Fruit fly (Drosophila melanogaster) whole organism, prepupa: ENCODE results near the gene MTF-1.

Experiments
- CG10631 ChIP-seq: fragments of 200-800 bp; sonication (Bioruptor generic); optimal IDR thresholded peaks from 2 replicates; lab custom pipeline; 2016; ENCODE audit warnings: missing biosample characterization, missing genetic modification characterization
- CG10669 ChIP-seq: fragments of 200-800 bp; sonication (Bioruptor generic); optimal IDR thresholded peaks from 3 replicates; lab custom pipeline; 2018; ENCODE audit warnings: missing biosample characterization, mild to moderate bottlenecking, missing genetic modification characterization, moderate library complexity
- CG11294 ChIP-seq: fragments of 200-800 bp; sonication (Bioruptor generic); IDR thresholded peaks from 2 replicates; pipeline ENCODE4 v1.3.6; 2022; ENCODE audit warnings: missing biosample characterization, missing genetic modification characterization
- CG11762 ChIP-seq: fragments of 200-800 bp; sonication (Bioruptor generic); optimal IDR thresholded peaks from 3 replicates; lab custom pipeline; 2016; ENCODE audit warnings: missing biosample characterization, missing genetic modification characterization; ENCODE audit not compliant: insufficient read depth
- CG11902 ChIP-seq: fragments of 200-800 bp; sonication (Bioruptor generic); optimal IDR thresholded peaks from 3 replicates; lab custom pipeline; 2016; ENCODE audit warnings: missing biosample characterization, missing genetic modification characterization
- CG16779 ChIP-seq: fragments of 200-800 bp; sonication (Bioruptor generic); optimal IDR thresholded peaks from 3 replicates; lab custom pipeline; 2017; ENCODE audit warnings: missing biosample characterization, mild to moderate bottlenecking, missing genetic modification characterization
- CG3032 ChIP-seq: fragments of 200-800 bp; optimal IDR thresholded peaks from 2 replicates; lab custom pipeline; 2019; ENCODE audit warnings: missing biosample characterization, mild to moderate bottlenecking, missing genetic modification characterization, moderate library complexity
- CG31627 ChIP-seq: fragments of 200-800 bp; sonication (Bioruptor generic); optimal IDR thresholded peaks from 3 replicates; lab custom pipeline; 2016; ENCODE audit warnings: missing biosample characterization, missing genetic modification characterization
- CG32006 ChIP-seq: fragments of 200-800 bp; sonication (Bioruptor generic); optimal IDR thresholded peaks from 3 replicates; lab custom pipeline; 2017; ENCODE audit warnings: missing biosample characterization, mild to moderate bottlenecking, missing genetic modification characterization
- CG3919 ChIP-seq: fragments of 200-800 bp; sonication (Bioruptor generic); optimal IDR thresholded peaks from 3 replicates; lab custom pipeline; 2016; ENCODE audit warnings: missing biosample characterization, missing genetic modification characterization
- CG4318 ChIP-seq: fragments of 200-800 bp; sonication (Bioruptor generic); optimal IDR thresholded peaks from 3 replicates; lab custom pipeline; 2017; ENCODE audit warnings: missing biosample characterization, mild to moderate bottlenecking, missing genetic modification characterization
- CG6163 ChIP-seq: fragments of 200-800 bp; sonication (Bioruptor generic); IDR thresholded peaks from 3 replicates; pipeline ENCODE4 v1.3.6; 2022; ENCODE audit warnings: missing biosample characterization, missing genetic modification characterization
- CG6276 ChIP-seq: fragments of 200-800 bp; sonication (Bioruptor generic); optimal IDR thresholded peaks from 2 replicates; lab custom pipeline; 2017; ENCODE audit warnings: missing biosample characterization, mild to moderate bottlenecking, missing genetic modification characterization
- CG6792 ChIP-seq: fragments of 200-800 bp; sonication (Bioruptor generic); optimal IDR thresholded peaks from 3 replicates; lab custom pipeline; 2016; ENCODE audit warnings: missing biosample characterization, missing genetic modification characterization
- CG7368 ChIP-seq: fragments of 200-800 bp; sonication (Bioruptor generic); optimal IDR thresholded peaks from 3 replicates; lab custom pipeline; 2016; ENCODE audit warnings: missing biosample characterization, missing genetic modification characterization
- CG8319 ChIP-seq: fragments of 200-800 bp; sonication (Bioruptor generic); optimal IDR thresholded peaks from 3 replicates; lab custom pipeline; 2016; ENCODE audit warnings: missing biosample characterization, missing genetic modification characterization
- CG8632 ChIP-seq: fragments of 200-800 bp; sonication (Bioruptor generic); optimal IDR thresholded peaks from 3 replicates; lab custom pipeline; 2016; ENCODE audit warnings: missing biosample characterization, missing genetic modification characterization
- CG9139 ChIP-seq: fragments of 200-800 bp; sonication (Bioruptor generic); optimal IDR thresholded peaks from 3 replicates; lab custom pipeline; 2017; ENCODE audit warnings: missing biosample characterization, mild to moderate bottlenecking, missing genetic modification characterization
- Eip75B ChIP-seq: fragments of 200-800 bp; sonication (Bioruptor generic); optimal IDR thresholded peaks from 3 replicates; lab custom pipeline; 2016; ENCODE audit warnings: missing biosample characterization, missing genetic modification characterization
- Eip78C ChIP-seq: fragments of 200-800 bp; sonication (Bioruptor generic); peaks from one replicate; lab custom pipeline; 2016; ENCODE audit warnings: missing biosample characterization, missing genetic modification characterization
- Ets96B ChIP-seq: fragments of 200-800 bp; optimal IDR thresholded peaks from 2 replicates; lab custom pipeline; 2019; ENCODE audit warnings: missing biosample characterization, mild to moderate bottlenecking, missing genetic modification characterization, moderate library complexity
- Hr38 ChIP-seq: sonication (Bioruptor generic); optimal IDR thresholded peaks from 2 replicates; lab custom pipeline; 2016; ENCODE audit warnings: missing biosample characterization, missing genetic modification characterization
- Hr39 ChIP-seq: fragments of 200-800 bp; sonication (Bioruptor generic); optimal IDR thresholded peaks from 2 replicates; lab custom pipeline; 2016; ENCODE audit warnings: missing biosample characterization, missing genetic modification characterization
- Hr4 ChIP-seq: fragments of 200-800 bp; sonication (Bioruptor generic); optimal IDR thresholded peaks from 3 replicates; lab custom pipeline; 2016; ENCODE audit warnings: missing biosample characterization, missing genetic modification characterization
- Lpt ChIP-seq: fragments of 200-800 bp; sonication (Bioruptor generic); optimal IDR thresholded peaks from 3 replicates; lab custom pipeline; 2016; ENCODE audit warnings: missing biosample characterization, missing genetic modification characterization
- Met ChIP-seq: fragments of 200-800 bp; sonication (Bioruptor generic); optimal IDR thresholded peaks from 3 replicates; lab custom pipeline; 2016; ENCODE audit warnings: missing biosample characterization, missing genetic modification characterization
- OdsH ChIP-seq: fragments of 200-800 bp; sonication (Bioruptor generic); optimal IDR thresholded peaks from 3 replicates; lab custom pipeline; 2016; ENCODE audit warnings: missing biosample characterization, missing genetic modification characterization
- Smox ChIP-seq: fragments of 200-800 bp; sonication (Bioruptor generic); optimal IDR thresholded peaks from 3 replicates; lab custom pipeline; 2016; ENCODE audit warnings: missing biosample characterization, missing genetic modification characterization
- Sox14 ChIP-seq: fragments of 200-800 bp; sonication (Bioruptor generic); optimal IDR thresholded peaks from 3 replicates; lab custom pipeline; 2016; ENCODE audit warnings: missing biosample characterization, missing genetic modification characterization
- achi ChIP-seq: fragments of 200-800 bp; sonication (Bioruptor generic); optimal IDR thresholded peaks from 3 replicates; lab custom pipeline; 2016; ENCODE audit warnings: missing biosample characterization, missing genetic modification characterization
- cyc ChIP-seq: fragments of 200-800 bp; sonication (Bioruptor generic); optimal IDR thresholded peaks from 3 replicates; lab custom pipeline; 2016; ENCODE audit warnings: missing biosample characterization, missing genetic modification characterization
- dac ChIP-seq: fragments of 200-800 bp; sonication (Bioruptor generic); optimal IDR thresholded peaks from 2 replicates; lab custom pipeline; 2017; ENCODE audit warnings: missing biosample characterization, mild to moderate bottlenecking, missing genetic modification characterization
- dsx ChIP-seq: fragments of 200-800 bp; optimal IDR thresholded peaks from 3 replicates; lab custom pipeline; 2019; ENCODE audit warnings: missing biosample characterization, mild to moderate bottlenecking, missing genetic modification characterization, moderate library complexity; ENCODE audit not compliant: poor library complexity, severe bottlenecking
- esn ChIP-seq: fragments of 200-800 bp; sonication (Bioruptor generic); optimal IDR thresholded peaks from 2 replicates; lab custom pipeline; 2016; ENCODE audit warnings: missing biosample characterization, mild to moderate bottlenecking, missing genetic modification characterization, moderate library complexity
- fd59A ChIP-seq: fragments of 200-800 bp; sonication (Bioruptor generic); optimal IDR thresholded peaks from 2 replicates; lab custom pipeline; 2017; ENCODE audit warnings: missing biosample characterization, mild to moderate bottlenecking, missing genetic modification characterization, missing genetic modification reagents
- fd85E ChIP-seq: fragments of 200-800 bp; sonication (Bioruptor generic); optimal IDR thresholded peaks from 3 replicates; lab custom pipeline; 2016; ENCODE audit warnings: missing biosample characterization, missing genetic modification characterization
- fkh ChIP-seq: fragments of 200-800 bp; sonication (Bioruptor generic); optimal IDR thresholded peaks from 3 replicates; lab custom pipeline; 2017; ENCODE audit warnings: missing biosample characterization, mild to moderate bottlenecking, missing genetic modification characterization, moderate library complexity
- lz ChIP-seq: fragments of 200-800 bp; sonication (Bioruptor generic); optimal IDR thresholded peaks from 3 replicates; lab custom pipeline; 2016; ENCODE audit warnings: missing biosample characterization, missing genetic modification characterization
- net ChIP-seq: fragments of 200-800 bp; sonication (Bioruptor generic); optimal IDR thresholded peaks from 3 replicates; lab custom pipeline; 2016; ENCODE audit warnings: missing biosample characterization, missing genetic modification characterization
- salr ChIP-seq, 2 experiments: fragments of 200-800 bp; sonication (Bioruptor generic); optimal IDR thresholded peaks; 3 replicates each; lab custom pipeline; 2016 to 2018; ENCODE audit warnings: missing biosample characterization in 2 of 2, missing genetic modification characterization in 2 of 2, mild to moderate bottlenecking in 1 of 2
- spab ChIP-seq: fragments of 200-800 bp; sonication (Bioruptor generic); optimal IDR thresholded peaks from 2 replicates; lab custom pipeline; 2017; ENCODE audit warnings: missing biosample characterization, mild to moderate bottlenecking, missing genetic modification characterization, missing genetic modification reagents
- ss ChIP-seq, 2 experiments: fragments of 200-800 bp; sonication (Bioruptor generic); optimal IDR thresholded peaks; 2 replicates in 1 of 2; 3 replicates in 1 of 2; lab custom pipeline; 2017 to 2018; ENCODE audit warnings: mild to moderate bottlenecking in 2 of 2, missing biosample characterization in 2 of 2, missing genetic modification characterization in 2 of 2, moderate library complexity in 1 of 2
- svp ChIP-seq: fragments of 200-800 bp; sonication (Bioruptor generic); peaks from one replicate; lab custom pipeline; 2016; ENCODE audit warnings: missing biosample characterization, missing genetic modification characterization
- vri ChIP-seq: fragments of 200-800 bp; sonication (Bioruptor generic); optimal IDR thresholded peaks from 3 replicates; lab custom pipeline; 2016; ENCODE audit warnings: missing biosample characterization, mild to moderate bottlenecking, missing genetic modification characterization

The MTF-1 gene

DNA sequence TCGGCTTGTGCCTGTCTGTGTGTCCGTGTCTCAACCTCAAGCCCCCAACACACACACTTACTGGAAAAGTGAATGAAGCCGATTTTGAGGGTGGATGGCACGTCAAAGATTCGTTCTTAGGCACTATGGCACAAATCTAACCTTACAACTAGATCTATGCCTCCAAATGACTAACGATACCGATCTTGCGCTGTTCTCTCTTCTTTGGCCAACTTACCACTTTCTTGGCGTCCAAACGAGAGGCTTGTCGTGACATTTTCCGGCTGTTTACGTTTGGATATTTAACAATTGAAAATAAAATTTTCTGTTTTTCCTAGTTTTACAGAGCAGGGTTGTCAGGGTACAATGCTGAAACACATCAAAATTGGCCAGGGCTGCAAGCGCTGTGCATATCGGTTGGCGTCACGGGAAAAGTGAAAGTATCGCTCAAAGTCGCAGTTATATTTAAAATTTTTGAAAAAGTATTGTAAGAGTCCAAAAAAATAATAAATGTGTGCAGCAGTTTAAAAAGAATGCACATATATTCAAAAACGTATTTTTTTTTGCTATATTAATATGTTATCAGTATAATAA, 11.9 kb downstream of the MTF-1 start, which contains the start of the genes Bet3 and Nf-YA (continued):
- TF ChIP-seq fd85E (GFP tag; lab: Kevin White, UChicago) (no peak), CG7368 (GFP tag; lab: Kevin White, UChicago) (no peak), Lpt (GFP tag; lab: Kevin White, UChicago) (no peak), Met (GFP tag; lab: Kevin White, UChicago) (peak; percentile 17), CG11294 (GFP tag; lab: Robert Waterston, UW) (no peak), ss (GFP tag; optimal IDR thresholded peaks at IDR 0.05; lab: Kevin White, UChicago) (no peak), CG9139 (GFP tag; lab: Kevin White, UChicago) (no peak), dac (no peak), CG10631 (peak; percentile 13), CG6276 (no peak), esn (peak; percentile 42), CG10669 (GFP tag; lab: Kevin White, UChicago) (no peak), achi (GFP tag; lab: Kevin White, UChicago) (peak; percentile 31), CG11902 (GFP tag; lab: Kevin White, UChicago) (no peak), CG11762 (no peak), CG16779 (tag; lab: Kevin White, UChicago) (no peak), cyc (peak; percentile 39), Ets96B (tag; lab: Kevin White, UChicago) (no peak), net (GFP tag; lab: Kevin White, UChicago) (no peak)

DNA sequence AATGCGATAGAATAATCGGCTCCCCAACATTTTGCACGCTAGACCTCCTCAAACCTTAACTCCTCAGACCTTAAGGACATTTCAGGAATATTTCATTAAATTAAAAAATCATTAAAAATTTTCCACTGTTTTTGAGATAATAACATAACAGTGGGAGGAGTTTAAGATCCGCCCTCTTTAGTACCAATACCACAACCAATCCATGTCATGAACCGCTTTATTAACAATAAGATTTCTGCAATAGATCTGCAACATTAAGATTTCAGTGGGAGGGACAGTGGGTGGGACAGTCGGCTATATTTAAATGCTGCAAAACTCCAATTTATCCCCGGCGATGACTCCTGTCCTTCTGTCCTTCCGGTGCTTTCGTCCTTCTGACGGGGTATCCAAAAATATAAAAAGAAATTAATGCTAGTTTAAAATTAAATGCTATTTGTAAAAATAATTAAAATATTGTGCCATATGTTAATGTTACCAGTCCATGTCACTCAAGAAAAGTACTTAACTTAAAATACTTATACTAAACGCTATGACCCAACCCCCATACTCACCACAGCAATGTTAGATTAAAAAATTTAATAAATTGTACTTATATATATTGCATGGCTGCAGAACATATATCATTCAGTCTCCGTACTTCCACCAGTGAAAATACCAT, 12.6 kb downstream of the MTF-1 start, which contains the start of gene Srg3:
Gene Srg3, plus strand, starts transcription at position 608 of the 658 bp plus-strand sequence.
- no peak for TF ChIP-seq Eip78C
- TF ChIP-seq CG32006 (GFP tag; lab: Kevin White, UChicago): peak; percentile 26
- peak; percentile 68 for TF ChIP-seq svp (GFP tag; lab: Kevin White, UChicago)
- no peak for TF ChIP-seq vri (GFP tag; lab: Kevin White, UChicago)

DNA sequence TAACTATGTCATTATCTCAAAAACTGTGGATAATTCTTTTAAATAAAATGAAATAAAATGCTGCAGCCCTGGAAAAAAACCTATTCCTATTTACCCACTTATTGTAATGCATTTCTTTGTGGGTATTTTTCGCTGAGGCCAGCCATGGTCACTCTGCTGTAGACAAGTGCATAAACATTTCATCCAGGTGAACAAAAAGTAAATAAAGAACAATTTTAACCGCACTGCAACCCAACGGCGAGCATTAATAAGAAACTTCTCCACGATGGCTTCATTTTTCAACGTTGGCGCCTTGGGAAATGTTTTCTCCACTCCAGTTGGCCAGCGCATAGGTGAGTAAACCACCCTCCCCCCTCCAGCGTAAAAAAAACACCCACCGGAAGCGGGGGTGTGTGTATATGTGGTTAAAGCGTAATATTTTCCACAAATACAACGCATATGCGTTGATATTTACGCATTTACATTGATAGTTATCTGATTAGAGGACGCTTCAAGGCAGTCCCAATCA, 16.7 kb downstream of the MTF-1 start, which contains the start of gene CG3529:
Gene CG3529, plus strand, starts transcription at position 134 of the 508 bp plus-strand sequence.
- TF ChIP-seq spab (GFP tag; lab: Kevin White, UChicago) (no peak), fkh (GFP tag; lab: Kevin White, UChicago) (peak; percentile 92), CG10631 (peak; percentile 25), CG11902 (GFP tag; lab: Kevin White, UChicago) (no peak), Hr39 (peak; percentile 17), CG4318 (no peak), OdsH (GFP tag; lab: Kevin White, UChicago) (peak; percentile 8), esn (peak; percentile 29), CG3919 (GFP tag; lab: Kevin White, UChicago) (no peak), CG11762 (no peak), Eip75B (GFP tag; lab: Kevin White, UChicago) (peak; percentile 33), Hr38 (GFP tag; lab: Kevin White, UChicago) (no peak), CG31627 (GFP tag; lab: Kevin White, UChicago) (peak; percentile 5), CG16779 (tag; lab: Kevin White, UChicago) (peak; percentile 8), Hr4 (GFP tag; lab: Kevin White, UChicago) (peak; percentile 13), fd85E (GFP tag; lab: Kevin White, UChicago) (no peak), fd59A (GFP tag; lab: Kevin White, UChicago) (no peak), Ets96B (tag; lab: Kevin White, UChicago) (no peak), net (GFP tag; lab: Kevin White, UChicago) (no peak), lz (GFP tag; lab: Kevin White, UChicago) (peak; percentile 26), salr (GFP tag; optimal IDR thresholded peaks at IDR 0.05; lab: Kevin White, UChicago) (no peak), CG6163 (GFP tag; lab: Robert Waterston, UW) (0 out of 3 replicates have a peak, but pooled peaks have one; percentile 38), Eip78C (peak; percentile 72), Sox14 (GFP tag; lab: Kevin White, UChicago) (peak; percentile 25), CG3032 (tag; lab: Kevin White, UChicago) (peak; percentile 7), cyc (peak; percentile 26), CG11294 (GFP tag; lab: Robert Waterston, UW) (no peak), CG6792 (no peak), CG32006 (GFP tag; lab: Kevin White, UChicago) (no peak), ss (GFP tag; optimal IDR thresholded peaks at IDR 0.05; lab: Kevin White, UChicago) (peak in 1 of 2 experiments; percentile 61), CG8319 (GFP tag; lab: Kevin White, UChicago) (no peak), dsx (GFP tag; lab: Kevin White, UChicago) (no peak), CG8632 (GFP tag; lab: Kevin White, UChicago) (no peak), Smox (peak; percentile 24)
